Worm (Caenorhabditis elegans) whole organism, L2 larva: ENCODE results near the gene nhr-109.

Experiments
- F13H6.1 ChIP-seq: sonication (generic microtip); optimal IDR thresholded peaks from 2 replicates; lab custom pipeline; 2016; ENCODE audit warnings: missing genetic modification characterization, missing compliant biosample characterization
- aly-2 ChIP-seq: fragments of 150-350 bp; optimal IDR thresholded peaks from 2 replicates; lab custom pipeline; 2014; ENCODE audit warnings: missing biosample characterization, missing genetic modification characterization
- elt-1 ChIP-seq: fragments of 150-350 bp; optimal IDR thresholded peaks from 2 replicates; lab custom pipeline; 2014; ENCODE audit warnings: missing biosample characterization, missing genetic modification characterization
- elt-3 ChIP-seq: sonication (generic microtip); optimal IDR thresholded peaks from 2 replicates; lab custom pipeline; 2017; ENCODE audit warnings: missing biosample characterization, missing genetic modification characterization
- fos-1 ChIP-seq: fragments of 150-350 bp; optimal IDR thresholded peaks from 2 replicates; lab custom pipeline; 2014; ENCODE audit warnings: missing biosample characterization, missing genetic modification characterization
- nhr-237 ChIP-seq: fragments of 150-350 bp; optimal IDR thresholded peaks from 2 replicates; lab custom pipeline; 2014; ENCODE audit warnings: missing biosample characterization, missing genetic modification characterization

- no peak for TF ChIP-seq F13H6.1 (tag; lab: Kevin White, UChicago)
- TF ChIP-seq nhr-237, result no peak
- no peak for TF ChIP-seq aly-2 (tag; lab: Kevin White, UChicago)
- TF ChIP-seq elt-3 (tag; lab: Kevin White, UChicago), result no peak
- TF ChIP-seq fos-1 (tag; lab: Kevin White, UChicago), result no peak
- no peak for TF ChIP-seq elt-1 (tag; lab: Kevin White, UChicago)
Measured at ce11 chrII:4478303-4478702, 45.1 kb downstream of the nhr-109 start, which contains the start of gene T05C1.1.
